Fruit fly (Drosophila melanogaster): Measurements from ENCODE around the gene Cpr72Eb.

Cpr72Eb gene

dm6 chr3L:16411566-16411965, 46.9 kb downstream of the Cpr72Eb start, which contains the start of gene fax (continued):
- TF ChIP-seq CG11247 (GFP tag; IDR thresholded peaks at IDR 0.05) (0 out of 2 replicates have a peak, but pooled peaks have one; percentile 9), CG18619 (GFP tag; optimal IDR thresholded peaks at IDR 0.05) (peak; percentile 2), tll (GFP tag; optimal IDR thresholded peaks at IDR 0.05) (peak in 1 of 2 experiments; percentile 21), sens (GFP tag) (peak; percentile 91), D19A (tag; optimal IDR thresholded peaks at IDR 0.05) (no peak), CG15011 (GFP tag; optimal IDR thresholded peaks at IDR 0.05) (no peak), CG6854 (GFP tag; optimal IDR thresholded peaks at IDR 0.05) (peak; percentile 60), dysf (GFP tag; IDR thresholded peaks at IDR 0.05) (no peak), sim (GFP tag; IDR thresholded peaks at IDR 0.05) (0 out of 2 replicates have a peak, but pooled peaks have one; percentile 30), CG10274 (GFP tag; optimal IDR thresholded peaks at IDR 0.05) (no peak), gcm (GFP tag; optimal IDR thresholded peaks at IDR 0.05) (peak; percentile 37), Mad (GFP tag; optimal IDR thresholded peaks at IDR 0.05) (no peak), CG32532 (GFP tag; IDR thresholded peaks at IDR 0.05) (peak; percentile 29; the same call in 1 of the 2 replicates), lmd (GFP tag; IDR thresholded peaks at IDR 0.05) (no peak), CG3065 (GFP tag; optimal IDR thresholded peaks at IDR 0.05) (no peak), bcd (GFP tag; optimal IDR thresholded peaks at IDR 0.05) (no peak), CG7987 (GFP tag; optimal IDR thresholded peaks at IDR 0.05) (peak; percentile 69), TFAM (GFP tag; optimal IDR thresholded peaks at IDR 0.05) (no peak), Vsx1 (GFP tag; optimal IDR thresholded peaks at IDR 0.05) (no peak), eve (GFP tag; optimal IDR thresholded peaks at IDR 0.05) (no peak), Ravus (GFP tag; IDR thresholded peaks at IDR 0.05) (no peak), her (GFP tag; optimal IDR thresholded peaks at IDR 0.05) (peak; percentile 56), rib (GFP tag; IDR thresholded peaks at IDR 0.05) (no peak), CG12391 (tag; optimal IDR thresholded peaks at IDR 0.05) (peak; percentile 47), nerfin-2 (GFP tag; IDR thresholded peaks at IDR 0.05; ENCODE audit: partially characterized antibody) (peak; percentile 21; the same call in 1 of the 2 replicates), NC2α (GFP tag; optimal IDR thresholded peaks at IDR 0.05) (no peak), CG12299 (tag; optimal IDR thresholded peaks at IDR 0.05) (peak; percentile 14), al (GFP tag; IDR thresholded peaks at IDR 0.05) (no peak), pita (GFP tag; optimal IDR thresholded peaks at IDR 0.05) (no peak), exex (tag; optimal IDR thresholded peaks at IDR 0.05) (no peak), CG17912 (GFP tag; optimal IDR thresholded peaks at IDR 0.05) (peak; percentile 4), ftz-f1 (GFP tag; optimal IDR thresholded peaks at IDR 0.05) (no peak), CG9609 (GFP tag; optimal IDR thresholded peaks at IDR 0.05) (no peak), CG6813 (GFP tag; optimal IDR thresholded peaks at IDR 0.05) (no peak), schlank (tag; optimal IDR thresholded peaks at IDR 0.05) (no peak), Sry-δ (GFP tag; optimal IDR thresholded peaks at IDR 0.05) (peak; percentile 17), jumu (GFP tag; optimal IDR thresholded peaks at IDR 0.05) (no peak), dan (GFP tag; IDR thresholded peaks at IDR 0.05) (no peak), CG8089 (GFP tag; optimal IDR thresholded peaks at IDR 0.05) (no peak), Doc3 (GFP tag; IDR thresholded peaks at IDR 0.05; ENCODE audit: partially characterized antibody) (no peak), eyg (GFP tag; optimal IDR thresholded peaks at IDR 0.05) (no peak), Hr3 (GFP tag; optimal IDR thresholded peaks at IDR 0.05) (no peak), Pdp1 (GFP tag; optimal IDR thresholded peaks at IDR 0.05) (peak in 1 of 2 experiments; percentile 35), CG4328 (GFP tag; optimal IDR thresholded peaks at IDR 0.05) (no peak), Lpt (GFP tag; optimal IDR thresholded peaks at IDR 0.05) (no peak), CG2889 (GFP tag; IDR thresholded peaks at IDR 0.05) (no peak), CG10431 (GFP tag; optimal IDR thresholded peaks at IDR 0.05) (peak; percentile 41), CG33213 (GFP tag; optimal IDR thresholded peaks at IDR 0.05) (peak; percentile 41), CG8281 (tag; optimal IDR thresholded peaks at IDR 0.05) (no peak), gt (GFP tag; IDR thresholded peaks at IDR 0.05) (no peak), Usf (GFP tag; optimal IDR thresholded peaks at IDR 0.05) (no peak)
